Worm (Caenorhabditis elegans): ENCODE data around the gene tdp-1.

ce11 chrII:8982683-8983082, 14.9 kb upstream of the tdp-1 start, which contains the start of gene C18E9.7:
- TF ChIP-seq med-1 (GFP tag; optimal IDR thresholded peaks at IDR 0.05; ENCODE audit: insufficient read depth) (no peak), ref-1 (GFP tag; conservative IDR thresholded peaks at IDR 0.05) (no peak), tab-1 (GFP tag; IDR thresholded peaks at IDR 0.05) (no peak), cog-1 (tag; optimal IDR thresholded peaks at IDR 0.05) (no peak), flt-1 (GFP tag; IDR thresholded peaks at IDR 0.05) (no peak), ztf-29 (GFP tag; IDR thresholded peaks at IDR 0.05) (no peak), ztf-23 (GFP tag; IDR thresholded peaks at IDR 0.05) (no peak), T22C8.4 (GFP tag; IDR thresholded peaks at IDR 0.05) (no peak), klf-2 (GFP tag; conservative IDR thresholded peaks at IDR 0.05) (no peak)

All from whole organism, midembryonic.